Worm (Caenorhabditis elegans) whole organism, L2 larva: ENCODE data around the gene F35E12.9.

Source experiments
- R02D3.7 ChIP-seq: fragments of 150-350 bp; optimal IDR thresholded peaks from 2 replicates; lab custom pipeline; 2014; ENCODE audit warnings: missing biosample characterization, missing genetic modification characterization
- ceh-82 ChIP-seq: fragments of 150-350 bp; optimal IDR thresholded peaks from 2 replicates; lab custom pipeline; 2014; ENCODE audit warnings: missing biosample characterization, missing genetic modification characterization
- nhr-12 ChIP-seq: fragments of 150-350 bp; optimal IDR thresholded peaks from 2 replicates; lab custom pipeline; 2014; ENCODE audit warnings: missing biosample characterization, missing genetic modification characterization
- nhr-23 ChIP-seq: fragments of 150-350 bp; optimal IDR thresholded peaks from 2 replicates; lab custom pipeline; 2014; ENCODE audit warnings: missing biosample characterization, missing genetic modification reagents, missing genetic modification characterization
- skn-1 ChIP-seq: sonication (generic microtip); optimal IDR thresholded peaks from 2 replicates; lab custom pipeline; 2017; ENCODE audit warnings: missing biosample characterization, missing genetic modification characterization
- sma-3 ChIP-seq: sonication (generic microtip); optimal IDR thresholded peaks from 2 replicates; lab custom pipeline; 2016; ENCODE audit warnings: missing genetic modification reagents, missing genetic modification characterization, missing compliant biosample characterization
- unc-39 ChIP-seq: fragments of 150-350 bp; optimal IDR thresholded peaks from 2 replicates; lab custom pipeline; 2014; ENCODE audit warnings: missing biosample characterization, missing genetic modification characterization
- unc-62 ChIP-seq: fragments of 150-350 bp; optimal IDR thresholded peaks from 2 replicates; lab custom pipeline; 2014; ENCODE audit warnings: missing biosample characterization, missing genetic modification reagents, missing genetic modification characterization
- ztf-11 ChIP-seq: sonication (generic microtip); optimal IDR thresholded peaks from 2 replicates; lab custom pipeline; 2017; ENCODE audit warnings: missing biosample characterization, missing genetic modification characterization

- TF ChIP-seq unc-39 (tag; lab: Kevin White, UChicago) (no peak), R02D3.7 (tag; lab: Kevin White, UChicago) (no peak), nhr-23 (no peak), ztf-11 (tag; lab: Kevin White, UChicago) (no peak), sma-3 (GFP tag; lab: Kevin White, UChicago) (no peak), unc-62 (GFP tag; lab: Kevin White, UChicago) (no peak), ceh-82 (tag; lab: Kevin White, UChicago) (no peak), skn-1 (no peak), nhr-12 (tag; lab: Kevin White, UChicago) (no peak)
These were observed 23.5 kb upstream of the F35E12.9 start, which contains the start of gene F20G2.3 for ce11 chrV:13768388-13768787.
